Fruit fly (Drosophila melanogaster) whole organism, embryonic: ENCODE results near the gene Rad60.

ENCODE experiments used
- CG10366 ChIP-seq: fragments of 200-800 bp; sonication (Bioruptor generic); IDR thresholded peaks from 2 replicates; pipeline ENCODE4 v1.3.6; 2022; ENCODE audit warnings: missing biosample characterization, missing genetic modification characterization
- CG10543 ChIP-seq: fragments of 200-800 bp; sonication (Bioruptor generic); optimal IDR thresholded peaks from 3 replicates; lab custom pipeline; 2017; ENCODE audit warnings: missing biosample characterization, mild to moderate bottlenecking, missing genetic modification characterization, moderate library complexity
- CG10565 ChIP-seq: fragments of 200-800 bp; sonication (Bioruptor generic); optimal IDR thresholded peaks from 3 replicates; lab custom pipeline; 2016; ENCODE audit warnings: missing biosample characterization, mild to moderate bottlenecking, missing genetic modification characterization
- CG11093 ChIP-seq: fragments of 200-800 bp; sonication (Bioruptor generic); IDR thresholded peaks from 3 replicates; pipeline ENCODE4 v1.3.6; 2022; ENCODE audit warnings: missing biosample characterization, missing genetic modification characterization
- CG12219 ChIP-seq: fragments of 200-800 bp; sonication (Bioruptor generic); optimal IDR thresholded peaks from 3 replicates; lab custom pipeline; 2018; ENCODE audit warnings: missing biosample characterization, mild to moderate bottlenecking, missing genetic modification characterization
- CG12769 ChIP-seq: fragments of 200-800 bp; sonication (Bioruptor generic); optimal IDR thresholded peaks from 2 replicates; lab custom pipeline; 2019; ENCODE audit warnings: missing biosample characterization, mild to moderate bottlenecking, missing genetic modification characterization, moderate library complexity
- CG14667 ChIP-seq: fragments of 200-800 bp; sonication (Bioruptor generic); IDR thresholded peaks from 2 replicates; pipeline ENCODE4 v1.3.6; 2022; ENCODE audit warnings: missing biosample characterization, missing genetic modification characterization
- CG15073 ChIP-seq: fragments of 200-800 bp; sonication (Bioruptor generic); optimal IDR thresholded peaks from 2 replicates; lab custom pipeline; 2016; ENCODE audit warnings: missing biosample characterization, missing genetic modification characterization
- CG15479 ChIP-seq: fragments of 200-800 bp; sonication (Bioruptor generic); optimal IDR thresholded peaks from 3 replicates; lab custom pipeline; 2019; ENCODE audit warnings: missing biosample characterization, mild to moderate bottlenecking, missing genetic modification characterization, moderate library complexity
- CG2129 ChIP-seq: fragments of 200-800 bp; sonication (Bioruptor generic); IDR thresholded peaks from 2 replicates; pipeline ENCODE4 v1.3.6; 2022; ENCODE audit warnings: missing biosample characterization, missing genetic modification characterization; ENCODE audit not compliant: partially characterized antibody
- CG32532 ChIP-seq: fragments of 200-800 bp; sonication (Bioruptor generic); IDR thresholded peaks from 2 replicates; pipeline ENCODE4 v1.3.6; 2022; ENCODE audit warnings: missing biosample characterization, missing genetic modification characterization
- CG33213 ChIP-seq: fragments of 200-800 bp; sonication (Bioruptor generic); optimal IDR thresholded peaks from 3 replicates; lab custom pipeline; 2016; ENCODE audit warnings: missing biosample characterization, missing genetic modification characterization
- CG34376 ChIP-seq: fragments of 200-800 bp; sonication (Bioruptor generic); optimal IDR thresholded peaks from 2 replicates; lab custom pipeline; 2018; ENCODE audit warnings: missing biosample characterization, mild to moderate bottlenecking, missing genetic modification characterization
- CG4328 ChIP-seq: fragments of 200-800 bp; sonication (Bioruptor generic); optimal IDR thresholded peaks from 3 replicates; lab custom pipeline; 2017; ENCODE audit warnings: missing biosample characterization, missing genetic modification reagents, missing genetic modification characterization
- CG4360 ChIP-seq: fragments of 200-800 bp; sonication (Bioruptor generic); IDR thresholded peaks from 2 replicates; pipeline ENCODE4 v1.3.6; 2022; ENCODE audit warnings: missing biosample characterization, missing genetic modification characterization
- CG7928 ChIP-seq: fragments of 200-800 bp; sonication (Bioruptor generic); optimal IDR thresholded peaks from 2 replicates; lab custom pipeline; 2017; ENCODE audit warnings: missing biosample characterization, mild to moderate bottlenecking, missing genetic modification characterization
- CG9609 ChIP-seq: fragments of 200-800 bp; sonication (Bioruptor generic); optimal IDR thresholded peaks from 3 replicates; lab custom pipeline; 2016; ENCODE audit warnings: missing biosample characterization, missing genetic modification characterization
- Dek ChIP-seq: fragments of 200-800 bp; sonication (Bioruptor generic); optimal IDR thresholded peaks from 3 replicates; lab custom pipeline; 2019; ENCODE audit warnings: missing biosample characterization, mild to moderate bottlenecking, missing genetic modification characterization, moderate library complexity
- Doc2 ChIP-seq: fragments of 200-800 bp; sonication (Bioruptor generic); IDR thresholded peaks from 2 replicates; pipeline ENCODE4 v1.3.6; 2022; ENCODE audit warnings: missing biosample characterization, missing genetic modification characterization
- H15 ChIP-seq: fragments of 200-800 bp; sonication (Bioruptor generic); IDR thresholded peaks from 3 replicates; pipeline ENCODE4 v1.3.6; 2022; ENCODE audit warnings: missing biosample characterization, missing genetic modification characterization
- H2.0 ChIP-seq: fragments of 200-800 bp; sonication (Bioruptor generic); IDR thresholded peaks from 2 replicates; pipeline ENCODE4 v1.3.6; 2022; ENCODE audit warnings: missing biosample characterization, missing genetic modification characterization
- HHEX ChIP-seq: fragments of 200-800 bp; sonication (Bioruptor generic); optimal IDR thresholded peaks from 3 replicates; lab custom pipeline; 2017; ENCODE audit warnings: missing biosample characterization, mild to moderate bottlenecking, missing genetic modification characterization, missing genetic modification reagents
- Jarid2 ChIP-seq: fragments of 200-800 bp; sonication (Bioruptor generic); optimal IDR thresholded peaks from 3 replicates; lab custom pipeline; 2017; ENCODE audit warnings: mild to moderate bottlenecking, missing biosample characterization, missing genetic modification reagents, missing genetic modification characterization
- Max ChIP-seq: fragments of 200-800 bp; sonication (Bioruptor generic); optimal IDR thresholded peaks from 2 replicates; lab custom pipeline; 2016; ENCODE audit warnings: missing biosample characterization, mild to moderate bottlenecking, missing genetic modification characterization
- Mes4 ChIP-seq: fragments of 200-800 bp; sonication (Bioruptor generic); optimal IDR thresholded peaks from 2 replicates; lab custom pipeline; 2016; ENCODE audit warnings: missing biosample characterization, missing genetic modification characterization
- NC2β ChIP-seq: fragments of 200-800 bp; sonication (Bioruptor generic); optimal IDR thresholded peaks from 2 replicates; lab custom pipeline; 2016; ENCODE audit warnings: missing biosample characterization, missing genetic modification characterization
- NK7.1 ChIP-seq: fragments of 200-800 bp; sonication (Bioruptor generic); optimal IDR thresholded peaks from 3 replicates; lab custom pipeline; 2016; ENCODE audit warnings: missing biosample characterization, missing genetic modification characterization
- NfI ChIP-seq: fragments of 200-800 bp; sonication (Bioruptor generic); optimal IDR thresholded peaks from 3 replicates; lab custom pipeline; 2018; ENCODE audit warnings: missing biosample characterization, mild to moderate bottlenecking, missing genetic modification characterization, moderate library complexity
- Ravus ChIP-seq: fragments of 200-800 bp; sonication (Bioruptor generic); IDR thresholded peaks from 2 replicates; pipeline ENCODE4 v1.3.6; 2022; ENCODE audit warnings: missing biosample characterization, missing genetic modification characterization
- Six4 ChIP-seq: fragments of 200-800 bp; sonication (Bioruptor generic); optimal IDR thresholded peaks from 2 replicates; lab custom pipeline; 2016; ENCODE audit warnings: missing biosample characterization, missing genetic modification characterization
- Taf1 ChIP-seq: fragments of 200-800 bp; sonication (Bioruptor generic); IDR thresholded peaks from 2 replicates; pipeline ENCODE4 v1.3.6; 2022; ENCODE audit warnings: missing biosample characterization, missing genetic modification characterization
- Vsx1 ChIP-seq: fragments of 200-800 bp; sonication (Bioruptor generic); optimal IDR thresholded peaks from 2 replicates; lab custom pipeline; 2017; ENCODE audit warnings: missing biosample characterization, mild to moderate bottlenecking, missing genetic modification characterization, missing genetic modification reagents
- YL-1 ChIP-seq: fragments of 200-800 bp; sonication (Bioruptor generic); optimal IDR thresholded peaks from 3 replicates; lab custom pipeline; 2017; ENCODE audit warnings: missing biosample characterization, mild to moderate bottlenecking, missing genetic modification characterization
- bcd ChIP-seq: fragments of 200-800 bp; sonication (Bioruptor generic); optimal IDR thresholded peaks from 2 replicates; lab custom pipeline; 2017; ENCODE audit warnings: missing biosample characterization, mild to moderate bottlenecking, missing genetic modification characterization
- cad ChIP-seq: fragments of >200 bp; optimal IDR thresholded peaks from 2 replicates; lab custom pipeline; 2017; ENCODE audit warnings: missing biosample characterization, missing genetic modification characterization
- caup ChIP-seq: fragments of 200-800 bp; sonication (Bioruptor generic); optimal IDR thresholded peaks from 3 replicates; lab custom pipeline; 2017; ENCODE audit warnings: missing biosample characterization, mild to moderate bottlenecking, missing genetic modification characterization, moderate library complexity; ENCODE audit not compliant: severe bottlenecking
- crc ChIP-seq: fragments of 200-800 bp; sonication (Bioruptor generic); optimal IDR thresholded peaks from 2 replicates; lab custom pipeline; 2016; ENCODE audit warnings: missing biosample characterization, missing genetic modification characterization
- cwo ChIP-seq: fragments of 200-800 bp; sonication (Bioruptor generic); optimal IDR thresholded peaks from 3 replicates; lab custom pipeline; 2017; ENCODE audit warnings: missing biosample characterization, missing genetic modification characterization, mild to moderate bottlenecking, moderate library complexity, missing genetic modification reagents
- disco-r ChIP-seq: fragments of 200-800 bp; sonication (Bioruptor generic); optimal IDR thresholded peaks from 2 replicates; lab custom pipeline; 2016; ENCODE audit warnings: missing biosample characterization, missing genetic modification characterization
- fd3F ChIP-seq: fragments of 200-800 bp; sonication (Bioruptor generic); optimal IDR thresholded peaks from 2 replicates; lab custom pipeline; 2018; ENCODE audit warnings: missing biosample characterization, mild to moderate bottlenecking, missing genetic modification characterization, moderate library complexity
- gcm2 ChIP-seq: fragments of 200-800 bp; sonication (Bioruptor generic); optimal IDR thresholded peaks from 2 replicates; lab custom pipeline; 2016; ENCODE audit warnings: missing biosample characterization, missing genetic modification characterization
- lbe ChIP-seq: fragments of 200-800 bp; sonication (Bioruptor generic); optimal IDR thresholded peaks from 2 replicates; lab custom pipeline; 2016; ENCODE audit warnings: missing biosample characterization, mild to moderate bottlenecking, missing genetic modification characterization
- lmd ChIP-seq: fragments of 200-800 bp; sonication (Bioruptor generic); IDR thresholded peaks from 2 replicates; pipeline ENCODE4 v1.3.6; 2022; ENCODE audit warnings: missing biosample characterization, missing genetic modification characterization
- maf-S ChIP-seq: fragments of 200-800 bp; sonication (Bioruptor generic); optimal IDR thresholded peaks from 2 replicates; lab custom pipeline; 2016; ENCODE audit warnings: missing biosample characterization, missing genetic modification characterization
- org-1 ChIP-seq: fragments of 200-800 bp; sonication (Bioruptor generic); optimal IDR thresholded peaks from 2 replicates; lab custom pipeline; 2017; ENCODE audit warnings: missing biosample characterization, missing genetic modification characterization
- pb ChIP-seq: fragments of 200-800 bp; sonication (Bioruptor generic); optimal IDR thresholded peaks from 3 replicates; lab custom pipeline; 2016; ENCODE audit warnings: missing biosample characterization, missing genetic modification characterization
- run ChIP-seq: fragments of 200-800 bp; sonication (Bioruptor generic); optimal IDR thresholded peaks from 3 replicates; lab custom pipeline; 2018; ENCODE audit warnings: missing biosample characterization, mild to moderate bottlenecking, missing genetic modification characterization
- salm ChIP-seq: fragments of 200-800 bp; sonication (Bioruptor generic); optimal IDR thresholded peaks from 2 replicates; lab custom pipeline; 2018; ENCODE audit warnings: missing biosample characterization, mild to moderate bottlenecking, missing genetic modification characterization
- sim ChIP-seq: fragments of 200-800 bp; sonication (Bioruptor generic); IDR thresholded peaks from 2 replicates; pipeline ENCODE4 v1.3.6; 2022; ENCODE audit warnings: missing biosample characterization, missing genetic modification characterization
- sug ChIP-seq: fragments of 200-800 bp; optimal IDR thresholded peaks from 2 replicates; lab custom pipeline; 2019; ENCODE audit warnings: missing biosample characterization, mild to moderate bottlenecking, missing genetic modification characterization, moderate library complexity
- tx ChIP-seq: fragments of 200-800 bp; sonication (Bioruptor generic); optimal IDR thresholded peaks from 2 replicates; lab custom pipeline; 2016; ENCODE audit warnings: missing biosample characterization, missing genetic modification characterization

The Rad60 gene

DNA sequence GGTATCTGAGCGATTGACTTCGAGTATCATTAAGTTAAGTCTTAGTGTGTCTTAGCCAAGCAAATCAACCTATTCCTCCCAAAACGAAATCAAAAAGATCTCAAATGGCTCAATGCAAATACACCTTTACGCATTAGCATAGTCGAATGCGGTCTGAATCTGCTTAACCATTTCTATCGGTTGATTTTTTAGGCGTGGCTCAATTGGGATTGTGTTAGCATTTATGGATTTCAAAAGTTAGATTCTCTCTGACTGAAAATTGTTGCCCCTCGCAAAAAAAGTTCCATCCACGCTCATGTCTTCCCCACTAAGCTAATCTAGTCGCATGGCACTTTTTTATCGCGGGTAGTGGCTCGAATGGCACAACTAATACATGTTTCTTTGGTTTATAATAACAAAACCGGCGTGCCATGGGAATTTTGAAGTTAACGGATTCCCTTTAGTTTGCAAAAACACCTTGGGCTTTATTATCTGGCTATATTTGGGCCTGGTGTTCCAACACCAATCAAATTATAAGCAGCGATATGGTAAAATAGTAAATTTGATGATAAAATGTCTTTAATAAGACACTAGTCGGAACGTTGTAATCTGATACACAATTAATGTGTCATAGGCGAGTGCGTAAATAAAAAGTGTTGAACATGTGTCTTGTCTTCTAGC lies 22.5 kb downstream of the Rad60 start (continued):
- TF ChIP-seq tx, result no peak
- TF ChIP-seq CG15479 (GFP tag; lab: Kevin White, UChicago), result no peak
- TF ChIP-seq Max, result no peak
- peak; percentile 49 for TF ChIP-seq Dek
- peak; percentile 89 for TF ChIP-seq CG34376 (GFP tag; lab: Kevin White, UChicago)
- TF ChIP-seq CG7928, result no peak
- no peak for TF ChIP-seq CG10366 (GFP tag; lab: Robert Waterston, UW)
- peak; percentile 17 for TF ChIP-seq Jarid2
- TF ChIP-seq HHEX (GFP tag; lab: Kevin White, UChicago), result peak; percentile 33
- no peak for TF ChIP-seq Taf1 (GFP tag; lab: Robert Waterston, UW)
- TF ChIP-seq caup, result peak; percentile 12
- no peak for TF ChIP-seq CG33213 (GFP tag; lab: Kevin White, UChicago)
- TF ChIP-seq Ravus, result no peak
- no peak for TF ChIP-seq H15
- peak; percentile 88 for TF ChIP-seq CG12769
- TF ChIP-seq CG32532 (GFP tag; lab: Robert Waterston, UW), result peak; percentile 46; the same call in 1 of the 2 replicates
- no peak for TF ChIP-seq CG4360 (GFP tag; lab: Robert Waterston, UW)
- TF ChIP-seq lmd (GFP tag; lab: Robert Waterston, UW), result no peak
- no peak for TF ChIP-seq Mes4 (GFP tag; lab: Kevin White, UChicago)
- TF ChIP-seq sug, result peak; percentile 72
- TF ChIP-seq CG2129 (GFP tag; lab: Robert Waterston, UW), result no peak
- TF ChIP-seq cad (GFP tag; lab: Kevin White, UChicago), result no peak
- TF ChIP-seq run (tag; lab: Kevin White, UChicago), result no peak
- TF ChIP-seq CG9609 (GFP tag; lab: Kevin White, UChicago), result no peak
- no peak for TF ChIP-seq fd3F (GFP tag; lab: Kevin White, UChicago)
- TF ChIP-seq sim (GFP tag; lab: Robert Waterston, UW), result no peak
- no peak for TF ChIP-seq CG15073
- no peak for TF ChIP-seq CG10565 (GFP tag; lab: Kevin White, UChicago)
- TF ChIP-seq CG10543, result no peak
- TF ChIP-seq cwo (GFP tag; lab: Kevin White, UChicago), result peak; percentile 59
- TF ChIP-seq H2.0 (GFP tag; lab: Robert Waterston, UW), result no peak
- no peak for TF ChIP-seq CG4328 (GFP tag; lab: Kevin White, UChicago)
- peak; percentile 25 for TF ChIP-seq Vsx1 (GFP tag; lab: Kevin White, UChicago)
- no peak for TF ChIP-seq CG11093 (GFP tag; lab: Robert Waterston, UW)
- no peak for TF ChIP-seq NfI (GFP tag; lab: Kevin White, UChicago)
- no peak for TF ChIP-seq NK7.1 (GFP tag; lab: Kevin White, UChicago)
- no peak for TF ChIP-seq YL-1
- TF ChIP-seq bcd (GFP tag; lab: Kevin White, UChicago), result peak; percentile 33
- no peak for TF ChIP-seq CG14667
- TF ChIP-seq NC2β (GFP tag; lab: Kevin White, UChicago), result no peak
- no peak for TF ChIP-seq salm (tag; lab: Kevin White, UChicago)
- TF ChIP-seq Six4 (GFP tag; lab: Kevin White, UChicago), result no peak
- no peak for TF ChIP-seq lbe
- peak; percentile 26 for TF ChIP-seq org-1 (GFP tag; lab: Kevin White, UChicago)
- TF ChIP-seq Doc2, result no peak
- no peak for TF ChIP-seq maf-S (GFP tag; lab: Kevin White, UChicago)
- no peak for TF ChIP-seq pb (GFP tag; lab: Kevin White, UChicago)
- TF ChIP-seq gcm2, result no peak
- TF ChIP-seq CG12219 (GFP tag; lab: Kevin White, UChicago), result no peak
- no peak for TF ChIP-seq disco-r (GFP tag; lab: Kevin White, UChicago)
- no peak for TF ChIP-seq crc
